Worm (Caenorhabditis elegans) whole organism, late embryonic: ENCODE data around the gene vnut-1.

ENCODE experiments used
- C08G9.2 ChIP-seq: sonication (generic microtip); optimal IDR thresholded peaks from 2 replicates; lab custom pipeline; 2016; ENCODE audit warnings: mild to moderate bottlenecking, missing genetic modification characterization, moderate library complexity, missing compliant biosample characterization
- C38D4.7 ChIP-seq: fragments of 200-800 bp; sonication (Bioruptor generic); optimal IDR thresholded peaks from 2 replicates; lab custom pipeline; 2018; ENCODE audit warnings: mild to moderate bottlenecking, missing genetic modification characterization, moderate library complexity, missing compliant biosample characterization
- K02D7.2 ChIP-seq: sonication (generic microtip); optimal IDR thresholded peaks from 2 replicates; lab custom pipeline; 2017; ENCODE audit warnings: mild to moderate bottlenecking, missing genetic modification characterization, missing compliant biosample characterization
- ceh-14 ChIP-seq: sonication (generic microtip); optimal IDR thresholded peaks from 2 replicates; lab custom pipeline; 2016; ENCODE audit warnings: missing genotype, missing genetic modification characterization, missing compliant biosample characterization
- ceh-19 ChIP-seq: fragments of 200-800 bp; sonication (Bioruptor generic); optimal IDR thresholded peaks from 2 replicates; lab custom pipeline; 2018; ENCODE audit warnings: mild to moderate bottlenecking, missing genetic modification characterization, missing compliant biosample characterization
- ceh-2 ChIP-seq: sonication (generic microtip); optimal IDR thresholded peaks from 2 replicates; lab custom pipeline; 2016; ENCODE audit warnings: missing genotype, missing genetic modification characterization, missing compliant biosample characterization
- ceh-22 ChIP-seq: sonication (generic microtip); optimal IDR thresholded peaks from 2 replicates; lab custom pipeline; 2017; ENCODE audit warnings: missing biosample characterization, missing genetic modification characterization
- ceh-24 ChIP-seq: sonication (generic microtip); optimal IDR thresholded peaks from 2 replicates; lab custom pipeline; 2016; ENCODE audit warnings: mild to moderate bottlenecking, missing genetic modification characterization, missing compliant biosample characterization
- ceh-31 ChIP-seq: sonication (generic microtip); optimal IDR thresholded peaks from 2 replicates; lab custom pipeline; 2016; ENCODE audit warnings: missing genetic modification characterization, missing compliant biosample characterization
- ceh-45 ChIP-seq: fragments of 200-800 bp; sonication (Bioruptor generic); IDR thresholded peaks from 2 replicates; pipeline ENCODE4 v1.3.6; 2022; ENCODE audit warnings: missing genetic modification reagents, missing genetic modification characterization, missing compliant biosample characterization
- ceh-6 ChIP-seq: fragments of 200-800 bp; sonication (Bioruptor generic); optimal IDR thresholded peaks from 2 replicates; lab custom pipeline; 2018; ENCODE audit warnings: mild to moderate bottlenecking, missing genetic modification characterization, missing compliant biosample characterization
- dve-1 ChIP-seq: sonication (generic microtip); optimal IDR thresholded peaks from 2 replicates; lab custom pipeline; 2017; ENCODE audit warnings: antibody characterized with exemption, mild to moderate bottlenecking, missing genetic modification characterization, missing compliant biosample characterization
- ets-4 ChIP-seq: sonication (generic microtip); optimal IDR thresholded peaks from 2 replicates; lab custom pipeline; 2016; ENCODE audit warnings: missing genetic modification characterization, missing compliant biosample characterization
- fkh-10 ChIP-seq: fragments of 150-350 bp; optimal IDR thresholded peaks from 2 replicates; lab custom pipeline; 2014; ENCODE audit warnings: missing biosample characterization, missing genetic modification reagents, missing genetic modification characterization
- hlh-30 ChIP-seq: sonication (generic microtip); optimal IDR thresholded peaks from 2 replicates; lab custom pipeline; 2017; ENCODE audit warnings: antibody characterized with exemption, missing genetic modification characterization, missing compliant biosample characterization; ENCODE audit not compliant: insufficient read depth
- lim-6 ChIP-seq: sonication (generic microtip); optimal IDR thresholded peaks from 2 replicates; lab custom pipeline; 2016; ENCODE audit warnings: missing genetic modification characterization, missing compliant biosample characterization
- nfya-1 ChIP-seq: sonication (generic microtip); optimal IDR thresholded peaks from 2 replicates; lab custom pipeline; 2017; ENCODE audit warnings: missing genetic modification characterization, mild to moderate bottlenecking, missing compliant biosample characterization, antibody characterized with exemption, moderate library complexity
- npax-4 ChIP-seq: sonication (generic microtip); optimal IDR thresholded peaks from 2 replicates; lab custom pipeline; 2016; ENCODE audit warnings: missing genetic modification characterization, missing compliant biosample characterization
- pha-4 ChIP-seq: fragments of 150-350 bp; optimal IDR thresholded peaks from 2 replicates; lab custom pipeline; 2018; ENCODE audit warnings: missing biosample characterization, missing genetic modification reagents, missing genetic modification characterization
- pqm-1 ChIP-seq: sonication (generic microtip); optimal IDR thresholded peaks from 2 replicates; lab custom pipeline; 2016; ENCODE audit warnings: missing genetic modification characterization, missing compliant biosample characterization
- pros-1 ChIP-seq: fragments of 150-350 bp; optimal IDR thresholded peaks from 2 replicates; lab custom pipeline; 2014; ENCODE audit warnings: missing biosample characterization, missing genetic modification reagents, missing genetic modification characterization
- ref-2 ChIP-seq: sonication (generic microtip); optimal IDR thresholded peaks from 2 replicates; lab custom pipeline; 2016; ENCODE audit warnings: missing genetic modification characterization, missing compliant biosample characterization
- sdc-2 ChIP-seq: sonication (generic microtip); optimal IDR thresholded peaks from 2 replicates; lab custom pipeline; 2016; ENCODE audit warnings: missing genotype, missing genetic modification characterization, missing compliant biosample characterization
- syd-9 ChIP-seq: sonication (generic microtip); optimal IDR thresholded peaks from 2 replicates; lab custom pipeline; 2016; ENCODE audit warnings: mild to moderate bottlenecking, missing genetic modification characterization, moderate library complexity, missing compliant biosample characterization
- tbx-2 ChIP-seq: sonication (generic microtip); optimal IDR thresholded peaks from 2 replicates; lab custom pipeline; 2016; ENCODE audit warnings: missing genetic modification characterization, missing compliant biosample characterization
- unc-3 ChIP-seq, 2 experiments: fragments of 200-800 bp in 1 of 2; sonication (Bioruptor generic) in 1 of 2; sonication (generic microtip) in 1 of 2; conservative IDR thresholded peaks in 1 of 2; optimal IDR thresholded peaks in 1 of 2; 2 replicates each; pipeline versions ENCODE4 v1.3.6 to Lab custom; 2016 to 2022; ENCODE audit warnings: missing compliant biosample characterization in 2 of 2, missing genetic modification characterization in 2 of 2, missing genetic modification reagents in 1 of 2
- unc-42 ChIP-seq: sonication (generic microtip); optimal IDR thresholded peaks from 2 replicates; lab custom pipeline; 2016; ENCODE audit warnings: missing genotype, missing genetic modification characterization, missing compliant biosample characterization
- unc-55 ChIP-seq: sonication (generic microtip); optimal IDR thresholded peaks from 2 replicates; lab custom pipeline; 2017; ENCODE audit warnings: missing biosample characterization, missing genetic modification reagents, missing genetic modification characterization
- unc-86 ChIP-seq: sonication (generic microtip); optimal IDR thresholded peaks from 2 replicates; lab custom pipeline; 2016; ENCODE audit warnings: missing genetic modification characterization, missing compliant biosample characterization
- zip-5 ChIP-seq: sonication (generic microtip); optimal IDR thresholded peaks from 2 replicates; lab custom pipeline; 2016; ENCODE audit warnings: missing genetic modification characterization, missing compliant biosample characterization

The vnut-1 gene

DNA sequence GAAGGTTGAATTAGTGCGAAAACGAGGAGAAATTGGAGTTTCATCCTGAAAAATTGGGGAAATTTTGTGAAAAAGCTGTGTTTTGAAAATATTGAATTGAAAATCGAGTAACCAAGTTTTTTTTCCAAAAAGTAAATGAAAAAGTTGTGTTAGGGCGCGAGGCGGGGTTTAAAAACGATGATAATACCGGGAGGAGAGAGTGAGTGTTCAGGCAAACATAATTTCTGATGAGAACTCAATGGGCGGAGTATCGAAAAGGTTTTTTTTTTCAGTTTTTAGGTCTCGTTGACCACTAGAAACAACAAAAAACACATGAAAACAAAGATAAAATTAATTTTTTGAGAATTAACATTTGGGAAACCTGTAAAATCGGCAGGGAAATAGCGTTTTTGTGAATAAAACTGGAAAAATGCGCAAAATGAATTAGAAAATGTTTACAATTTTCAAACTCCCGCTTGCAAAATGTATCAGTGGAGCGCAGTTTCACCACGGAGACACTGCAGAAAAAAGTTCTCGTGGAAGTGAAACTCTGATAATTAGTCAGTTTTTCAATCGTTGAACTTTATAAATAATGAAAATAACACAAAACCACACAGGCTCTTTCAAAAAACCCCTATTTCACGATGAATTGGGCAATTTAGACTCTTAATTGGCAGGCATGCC, 9.9 kb upstream of the vnut-1 start, which contains the start of gene C13B4.1:
TSS of gene C13B4.1 (minus strand) at position 51 of the 663 bp plus-strand sequence.
- peak; percentile 16 for TF ChIP-seq ceh-31 (tag; lab: Kevin White, UChicago)
- no peak for TF ChIP-seq npax-4 (tag; lab: Kevin White, UChicago)
- TF ChIP-seq pros-1 (tag; lab: Kevin White, UChicago): no peak
- peak; percentile 38 for TF ChIP-seq tbx-2 (tag; lab: Kevin White, UChicago)
- TF ChIP-seq ref-2 (tag; lab: Kevin White, UChicago): no peak
- peak; percentile 27 for TF ChIP-seq C08G9.2 (tag; lab: Kevin White, UChicago)
- TF ChIP-seq zip-5 (tag; lab: Kevin White, UChicago): peak; percentile 9
- TF ChIP-seq, all 69 proteins: peak for 4

ce11 chrII:14480772-14481171, 8.8 kb upstream of the vnut-1 start:
- TF ChIP-seq ceh-24 (tag; lab: Kevin White, UChicago) (no peak), ceh-45 (GFP tag; lab: Robert Waterston, UW) (no peak), unc-55 (GFP tag; lab: Kevin White, UChicago) (no peak), fkh-10 (GFP tag; lab: Kevin White, UChicago) (no peak), ceh-2 (no peak), unc-3 (GFP tag; conservative IDR thresholded peaks at IDR 0.05; lab: Robert Waterston, UW) (no peak), unc-3 (tag; optimal IDR thresholded peaks at IDR 0.05; lab: Kevin White, UChicago) (no peak), ceh-19 (GFP tag; lab: Kevin White, UChicago) (no peak), C08G9.2 (tag; lab: Kevin White, UChicago) (no peak), ceh-14 (tag; lab: Kevin White, UChicago) (no peak)

ce11 chrII:14483813-14484212, 5.8 kb upstream of the vnut-1 start:
- TF ChIP-seq C38D4.7 (GFP tag; lab: Kevin White, UChicago): no peak
- no peak for TF ChIP-seq K02D7.2 (tag; lab: Kevin White, UChicago)
- no peak for TF ChIP-seq pha-4 (tag; lab: Kevin White, UChicago)
- no peak for TF ChIP-seq unc-55 (GFP tag; lab: Kevin White, UChicago)
- TF ChIP-seq unc-86 (tag; lab: Kevin White, UChicago): no peak
- TF ChIP-seq pros-1 (tag; lab: Kevin White, UChicago): no peak
- no peak for TF ChIP-seq pqm-1
- no peak for TF ChIP-seq syd-9
- no peak for TF ChIP-seq ref-2 (tag; lab: Kevin White, UChicago)
- no peak for TF ChIP-seq ceh-6 (GFP tag; lab: Kevin White, UChicago)
- TF ChIP-seq ets-4 (tag; lab: Kevin White, UChicago): no peak
- TF ChIP-seq lim-6: no peak
- TF ChIP-seq unc-42 (tag; lab: Kevin White, UChicago): no peak
- TF ChIP-seq ceh-22 (tag; lab: Kevin White, UChicago): no peak
- TF ChIP-seq sdc-2: no peak
- TF ChIP-seq hlh-30 (tag; lab: Kevin White, UChicago): no peak

ce11 chrII:14488661-14489060, 941 bp upstream of the vnut-1 start, which contains the start of gene usp-14:
Gene usp-14, minus strand, starts transcription at chrII:14488688.
- TF ChIP-seq ceh-31 (tag; lab: Kevin White, UChicago) (peak; percentile 25), ceh-45 (GFP tag; lab: Robert Waterston, UW) (no peak)

DNA sequence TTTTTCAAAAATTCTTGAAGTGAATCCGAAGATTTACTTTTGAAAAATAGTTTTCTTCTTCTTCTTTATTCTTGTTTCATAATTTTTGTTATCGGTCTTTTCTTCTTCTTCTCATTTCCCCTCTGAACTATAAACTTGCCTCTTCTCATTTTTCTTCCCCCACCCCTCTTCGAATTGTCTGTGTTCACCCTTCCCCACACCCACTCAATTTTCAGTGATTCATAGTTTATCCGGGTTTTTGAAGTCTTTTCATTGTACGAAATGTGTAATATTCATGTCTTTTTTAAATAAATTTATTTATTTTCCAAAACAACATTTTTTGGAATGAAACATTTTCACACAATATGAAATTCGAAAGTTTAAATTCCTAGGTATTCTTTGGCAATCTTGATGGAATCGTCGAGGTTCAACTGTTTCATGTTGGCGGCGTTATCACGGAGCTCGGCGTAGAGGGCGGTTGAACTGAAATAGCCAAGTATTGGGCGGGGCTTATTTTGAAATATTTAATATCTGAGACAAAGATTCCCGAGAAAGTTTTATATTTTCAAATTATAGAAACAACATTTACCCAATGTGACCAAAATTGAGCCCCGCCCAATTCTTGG, 3.1 kb downstream of the vnut-1 start:
- TF ChIP-seq dve-1 (tag; lab: Kevin White, UChicago): no peak
- TF ChIP-seq zip-5 (tag; lab: Kevin White, UChicago): no peak
- no peak for TF ChIP-seq nfya-1 (tag; lab: Kevin White, UChicago)
- TF ChIP-seq, all 69 proteins: peak for 0
